Worm (Caenorhabditis elegans): Measurements from ENCODE around the gene btb-5.

- no peak for TF ChIP-seq rnt-1 (tag; optimal IDR thresholded peaks at IDR 0.05)
- TF ChIP-seq C38D4.7 (GFP tag; optimal IDR thresholded peaks at IDR 0.05), result no peak
- no peak for TF ChIP-seq ceh-22 (tag; optimal IDR thresholded peaks at IDR 0.05)
- TF ChIP-seq lim-6 (tag; optimal IDR thresholded peaks at IDR 0.05), result no peak
- no peak for TF ChIP-seq ztf-16 (tag; optimal IDR thresholded peaks at IDR 0.05)
- TF ChIP-seq unc-55 (GFP tag; optimal IDR thresholded peaks at IDR 0.05), result no peak
- TF ChIP-seq fkh-10 (GFP tag; optimal IDR thresholded peaks at IDR 0.05), result no peak
Measured at ce11 chrIII:27341-27947, 33.5 kb downstream of the btb-5 start.
